Worm (Caenorhabditis elegans): ENCODE data around the gene F33C8.2.
A peak's percentile ranks its signal among the peaks of the same experiment; 100 is the strongest.

F33C8.2 gene

DNA sequence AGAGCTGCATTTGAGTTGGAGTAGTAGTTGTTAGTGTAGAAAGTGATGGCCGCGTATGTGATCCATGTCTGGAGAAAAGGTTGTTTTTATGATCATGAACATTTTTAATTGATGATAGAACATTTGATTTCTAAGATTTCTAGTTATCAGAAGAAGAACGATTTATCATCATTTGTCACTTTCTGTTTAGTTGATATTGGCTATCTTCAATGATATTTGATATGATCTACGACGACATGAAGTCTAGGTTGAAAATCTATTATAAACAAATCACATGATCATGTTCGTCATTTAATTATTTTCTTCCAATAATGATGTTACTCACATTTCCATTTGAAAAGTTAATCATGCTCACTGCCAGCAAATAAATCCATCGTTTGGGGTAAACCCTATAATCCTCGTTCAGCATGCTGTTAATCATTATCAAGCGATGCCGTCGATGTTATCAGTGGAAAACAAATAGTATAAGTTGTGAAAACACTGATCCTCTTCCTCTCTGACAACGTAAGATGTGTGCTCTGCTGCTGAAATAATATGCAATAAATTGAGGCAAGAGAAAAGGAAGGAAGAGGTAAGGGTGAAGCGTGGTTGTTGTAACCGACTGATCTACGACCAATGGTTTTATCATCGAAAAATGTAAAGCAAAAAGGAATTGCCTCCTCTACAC, 15.9 kb downstream of the F33C8.2 start:
- no peak for TF ChIP-seq mab-5 (tag; optimal IDR thresholded peaks at IDR 0.05)
- peak; percentile 35 for TF ChIP-seq unc-62 (GFP tag; optimal IDR thresholded peaks at IDR 0.05)
- no peak for TF ChIP-seq unc-39 (tag; optimal IDR thresholded peaks at IDR 0.05)
- TF ChIP-seq nhr-28 (tag; optimal IDR thresholded peaks at IDR 0.05), result no peak

ce11 chrX:14737623-14738022, 16.4 kb downstream of the F33C8.2 start:
- TF ChIP-seq nhr-28 (tag; optimal IDR thresholded peaks at IDR 0.05) (no peak), ceh-43 (GFP tag; optimal IDR thresholded peaks at IDR 0.05) (no peak), blmp-1 (tag; optimal IDR thresholded peaks at IDR 0.05) (no peak), nhr-12 (tag; optimal IDR thresholded peaks at IDR 0.05) (no peak), sptf-1 (tag; optimal IDR thresholded peaks at IDR 0.05) (no peak), lin-13 (tag; optimal IDR thresholded peaks at IDR 0.05) (no peak), mep-1 (tag; optimal IDR thresholded peaks at IDR 0.05) (no peak), snpc-4 (tag; optimal IDR thresholded peaks at IDR 0.05) (no peak), unc-39 (tag; optimal IDR thresholded peaks at IDR 0.05) (no peak)

DNA sequence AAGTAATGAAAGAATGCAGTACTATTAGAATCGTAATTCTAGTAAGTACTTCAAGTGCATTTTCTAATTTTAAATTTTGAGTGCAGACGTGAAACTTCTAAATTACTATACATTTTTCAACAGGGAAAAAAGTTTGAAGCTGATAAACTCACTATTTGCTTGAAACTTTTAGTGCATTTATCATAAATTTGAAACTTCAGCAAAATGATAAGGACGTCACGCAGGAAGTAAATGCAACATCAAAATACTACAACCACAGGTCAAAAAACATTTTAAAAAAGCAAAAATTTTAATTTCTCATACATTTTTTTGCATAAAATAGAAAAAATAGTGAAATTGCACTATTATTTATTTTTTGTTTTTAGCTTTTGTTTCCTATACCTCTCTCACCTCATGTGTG, 18.3 kb downstream of the F33C8.2 start:
- TF ChIP-seq pha-4 (tag; optimal IDR thresholded peaks at IDR 0.05) (no peak), unc-62 (GFP tag; optimal IDR thresholded peaks at IDR 0.05) (no peak), unc-39 (tag; optimal IDR thresholded peaks at IDR 0.05) (no peak)

- TF ChIP-seq tbx-8 (GFP tag; optimal IDR thresholded peaks at IDR 0.05) (no peak), mls-2 (tag; optimal IDR thresholded peaks at IDR 0.05) (no peak), flh-1 (GFP tag; optimal IDR thresholded peaks at IDR 0.05) (no peak), lsy-2 (tag; optimal IDR thresholded peaks at IDR 0.05) (no peak), nhr-76 (tag; optimal IDR thresholded peaks at IDR 0.05) (no peak), unc-62 (GFP tag; optimal IDR thresholded peaks at IDR 0.05) (no peak), zip-8 (tag; optimal IDR thresholded peaks at IDR 0.05) (no peak), unc-120 (tag; optimal IDR thresholded peaks at IDR 0.05; ENCODE audit: poor library complexity, severe bottlenecking) (no peak), ceh-39 (tag; optimal IDR thresholded peaks at IDR 0.05) (no peak), drap-1 (GFP tag; optimal IDR thresholded peaks at IDR 0.05) (no peak), ceh-83 (GFP tag; optimal IDR thresholded peaks at IDR 0.05) (no peak), elt-1 (tag; optimal IDR thresholded peaks at IDR 0.05; ENCODE audit: borderline replicate concordance, insufficient read depth) (no peak), mab-5 (tag; optimal IDR thresholded peaks at IDR 0.05) (no peak), ces-1 (GFP tag; optimal IDR thresholded peaks at IDR 0.05) (no peak), nhr-237 (tag; optimal IDR thresholded peaks at IDR 0.05) (no peak), nhr-2 (tag; optimal IDR thresholded peaks at IDR 0.05) (no peak), pha-4 (tag; optimal IDR thresholded peaks at IDR 0.05) (no peak), sem-2 (GFP tag; optimal IDR thresholded peaks at IDR 0.05) (no peak), lin-13 (tag; optimal IDR thresholded peaks at IDR 0.05) (no peak)
These were observed 18.8 kb downstream of the F33C8.2 start, which contains the start of gene C05G5.1 for ce11 chrX:14740019-14740418. Gene C05G5.1, minus strand, starts transcription at chrX:14740119.

ce11 chrX:14743210-14743609, 22.0 kb downstream of the F33C8.2 start:
- TF ChIP-seq ham-2 (GFP tag; optimal IDR thresholded peaks at IDR 0.05) (no peak), mls-2 (tag; optimal IDR thresholded peaks at IDR 0.05) (no peak), mab-5 (tag; optimal IDR thresholded peaks at IDR 0.05) (no peak)

DNA sequence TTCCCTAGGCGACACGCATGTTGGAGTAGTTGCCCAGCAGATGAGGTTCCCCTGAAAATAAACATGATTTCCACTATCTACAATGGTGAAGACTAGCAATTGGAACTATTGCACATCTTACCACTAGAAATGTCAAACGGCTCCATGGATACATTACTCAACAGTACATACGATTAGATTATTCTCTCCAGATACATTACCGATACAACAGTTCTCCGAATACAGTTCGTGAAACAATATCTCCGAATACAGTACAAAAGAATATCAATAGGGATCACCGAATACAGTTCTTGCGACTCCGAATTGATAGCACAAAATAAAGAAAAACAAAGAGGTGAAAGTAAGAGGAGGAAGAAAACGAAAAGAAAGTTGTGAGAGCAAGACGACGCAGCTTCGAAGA, 22.6 kb downstream of the F33C8.2 start, which contains the start of gene C05G5.7:
Gene C05G5.7 (minus strand): TSS at position 1 of the 400 bp plus-strand sequence.
- no peak for TF ChIP-seq bed-3 (GFP tag; optimal IDR thresholded peaks at IDR 0.05)
- no peak for TF ChIP-seq elt-1 (tag; optimal IDR thresholded peaks at IDR 0.05; ENCODE audit: borderline replicate concordance, insufficient read depth)
- TF ChIP-seq sptf-1 (tag; optimal IDR thresholded peaks at IDR 0.05), result no peak
- TF ChIP-seq lsy-2 (tag; optimal IDR thresholded peaks at IDR 0.05), result no peak
- TF ChIP-seq elt-3 (tag; optimal IDR thresholded peaks at IDR 0.05), result no peak
- TF ChIP-seq lin-13 (tag; optimal IDR thresholded peaks at IDR 0.05), result no peak
- TF ChIP-seq zip-8 (tag; optimal IDR thresholded peaks at IDR 0.05), result no peak
- TF ChIP-seq ceh-83 (GFP tag; optimal IDR thresholded peaks at IDR 0.05), result no peak
- no peak for TF ChIP-seq lin-32 (GFP tag; optimal IDR thresholded peaks at IDR 0.05)
- TF ChIP-seq pha-4 (tag; optimal IDR thresholded peaks at IDR 0.05), result no peak
- no peak for TF ChIP-seq ceh-43 (GFP tag; optimal IDR thresholded peaks at IDR 0.05)
- no peak for TF ChIP-seq mep-1 (tag; optimal IDR thresholded peaks at IDR 0.05)
- no peak for TF ChIP-seq flh-1 (GFP tag; optimal IDR thresholded peaks at IDR 0.05)
- TF ChIP-seq ceh-39 (tag; optimal IDR thresholded peaks at IDR 0.05), result no peak

All from whole organism, mixed stage, embryonic.